Fruit fly (Drosophila melanogaster) S2 (cell line): ENCODE results near the gene CG32444.

ENCODE experiments used
- CG8478 ChIP-seq: fragments of >200 bp; optimal IDR thresholded peaks from 2 replicates; lab custom pipeline; 2018
- CTCF ChIP-seq, 2 experiments: fragments of >200 bp; optimal IDR thresholded peaks; 2 replicates each; lab custom pipeline; 2018

- TF ChIP-seq CTCF (optimal IDR thresholded peaks at IDR 0.05; lab: Kevin White, UChicago), result no peak
- no peak for TF ChIP-seq CG8478
Observed at dm6 chr3L:21634152-21634689, 2.5 kb upstream of the CG32444 start, which contains the start of gene MED1.
